Fruit fly (Drosophila melanogaster) whole organism, embryonic: Measurements from ENCODE around the gene CG14273.

Experiments used
- BtbVII ChIP-seq: fragments of 200-800 bp; sonication (Bioruptor generic); optimal IDR thresholded peaks from 3 replicates; lab custom pipeline; 2017; ENCODE audit warnings: missing biosample characterization, mild to moderate bottlenecking, missing genetic modification characterization
- CG11093 ChIP-seq: fragments of 200-800 bp; sonication (Bioruptor generic); IDR thresholded peaks from 3 replicates; pipeline ENCODE4 v1.3.6; 2022; ENCODE audit warnings: missing biosample characterization, missing genetic modification characterization
- CG11504 ChIP-seq: fragments of 200-800 bp; sonication (Bioruptor generic); optimal IDR thresholded peaks from 3 replicates; lab custom pipeline; 2019; ENCODE audit warnings: missing biosample characterization, mild to moderate bottlenecking, missing genetic modification characterization, moderate library complexity
- CG12744 ChIP-seq: fragments of 200-800 bp; sonication (Bioruptor generic); optimal IDR thresholded peaks from 2 replicates; lab custom pipeline; 2016; ENCODE audit warnings: missing biosample characterization, missing genetic modification characterization
- CG15601 ChIP-seq: fragments of 200-800 bp; sonication (Bioruptor generic); optimal IDR thresholded peaks from 3 replicates; lab custom pipeline; 2019; ENCODE audit warnings: missing biosample characterization, mild to moderate bottlenecking, missing genetic modification characterization, moderate library complexity
- CG1792 ChIP-seq: fragments of 200-800 bp; sonication (Bioruptor generic); optimal IDR thresholded peaks from 2 replicates; lab custom pipeline; 2016; ENCODE audit warnings: missing biosample characterization, missing genetic modification characterization
- CG2712 ChIP-seq: fragments of 200-800 bp; optimal IDR thresholded peaks from 3 replicates; lab custom pipeline; 2019; ENCODE audit warnings: missing biosample characterization, mild to moderate bottlenecking, missing genetic modification characterization, moderate library complexity
- CG2889 ChIP-seq: fragments of 200-800 bp; sonication (Bioruptor generic); IDR thresholded peaks from 3 replicates; pipeline ENCODE4 v1.3.6; 2022; ENCODE audit warnings: missing biosample characterization, missing genetic modification characterization
- CG31224 ChIP-seq: fragments of 200-800 bp; sonication (Bioruptor generic); IDR thresholded peaks from 2 replicates; pipeline ENCODE4 v1.3.6; 2022; ENCODE audit warnings: missing biosample characterization, missing genetic modification characterization
- CG3838 ChIP-seq: fragments of 200-800 bp; sonication (Bioruptor generic); optimal IDR thresholded peaks from 3 replicates; lab custom pipeline; 2016; ENCODE audit warnings: missing biosample characterization, missing genetic modification characterization
- CG3847 ChIP-seq: fragments of 200-800 bp; sonication (Bioruptor generic); IDR thresholded peaks from 2 replicates; pipeline ENCODE4 v1.3.6; 2022; ENCODE audit warnings: missing biosample characterization, missing genetic modification characterization
- CG3995 ChIP-seq: fragments of 200-800 bp; sonication (Bioruptor generic); optimal IDR thresholded peaks from 3 replicates; lab custom pipeline; 2016; ENCODE audit warnings: missing biosample characterization, missing genetic modification characterization
- CG7839 ChIP-seq: fragments of 200-800 bp; sonication (Bioruptor generic); optimal IDR thresholded peaks from 3 replicates; lab custom pipeline; 2018; ENCODE audit warnings: missing biosample characterization, mild to moderate bottlenecking, missing genetic modification characterization, moderate library complexity
- CG9797 ChIP-seq: fragments of 200-800 bp; sonication (Bioruptor generic); optimal IDR thresholded peaks from 3 replicates; lab custom pipeline; 2018; ENCODE audit warnings: missing biosample characterization, mild to moderate bottlenecking, missing genetic modification characterization
- CG9817 ChIP-seq: fragments of 200-800 bp; sonication (Bioruptor generic); optimal IDR thresholded peaks from 2 replicates; lab custom pipeline; 2018; ENCODE audit warnings: missing biosample characterization, mild to moderate bottlenecking, missing genetic modification characterization, moderate library complexity
- D19A ChIP-seq: fragments of 200-800 bp; optimal IDR thresholded peaks from 3 replicates; lab custom pipeline; 2019; ENCODE audit warnings: missing biosample characterization, mild to moderate bottlenecking, missing genetic modification characterization, moderate library complexity
- D19B ChIP-seq: fragments of 200-800 bp; sonication (Bioruptor generic); optimal IDR thresholded peaks from 2 replicates; lab custom pipeline; 2017; ENCODE audit warnings: missing biosample characterization, mild to moderate bottlenecking, missing genetic modification characterization
- Dll ChIP-seq: fragments of 200-800 bp; sonication (Bioruptor generic); IDR thresholded peaks from 4 replicates; pipeline ENCODE4 v1.3.6; 2022; ENCODE audit warnings: missing biosample characterization, missing genetic modification characterization; ENCODE audit not compliant: partially characterized antibody
- Doc2 ChIP-seq: fragments of 200-800 bp; sonication (Bioruptor generic); IDR thresholded peaks from 2 replicates; pipeline ENCODE4 v1.3.6; 2022; ENCODE audit warnings: missing biosample characterization, missing genetic modification characterization
- Ets65A ChIP-seq: fragments of 200-800 bp; sonication (Bioruptor generic); peaks from one replicate; lab custom pipeline; 2016; ENCODE audit warnings: missing biosample characterization, missing genetic modification characterization
- HLH4C ChIP-seq: fragments of 200-800 bp; sonication (Bioruptor generic); IDR thresholded peaks from 3 replicates; pipeline ENCODE4 v1.3.6; 2022; ENCODE audit warnings: missing biosample characterization, missing genetic modification characterization; ENCODE audit not compliant: partially characterized antibody
- HLH54F ChIP-seq: fragments of 200-800 bp; sonication (Bioruptor generic); optimal IDR thresholded peaks from 3 replicates; lab custom pipeline; 2016; ENCODE audit warnings: missing biosample characterization, missing genetic modification characterization
- Hey ChIP-seq: fragments of 200-800 bp; sonication (Bioruptor generic); optimal IDR thresholded peaks from 3 replicates; lab custom pipeline; 2018; ENCODE audit warnings: missing biosample characterization, mild to moderate bottlenecking, missing genetic modification characterization
- HmgZ ChIP-seq: fragments of 200-800 bp; sonication (Bioruptor generic); optimal IDR thresholded peaks from 2 replicates; lab custom pipeline; 2018; ENCODE audit warnings: missing biosample characterization, mild to moderate bottlenecking, missing genetic modification characterization
- Hr78 ChIP-seq, 2 experiments: fragments of 200-800 bp in 1 of 2; fragments of >200 bp in 1 of 2; sonication (Bioruptor generic) in 1 of 2; optimal IDR thresholded peaks; 2 replicates each; lab custom pipeline; 2017 to 2019; ENCODE audit warnings: missing biosample characterization in 2 of 2, missing genetic modification characterization in 2 of 2, mild to moderate bottlenecking in 1 of 2, moderate library complexity in 1 of 2
- Meics ChIP-seq: fragments of 200-800 bp; sonication (Bioruptor generic); optimal IDR thresholded peaks from 2 replicates; lab custom pipeline; 2017; ENCODE audit warnings: missing biosample characterization, mild to moderate bottlenecking, missing genetic modification characterization
- NFAT ChIP-seq: fragments of 200-800 bp; sonication (Bioruptor generic); IDR thresholded peaks from 2 replicates; pipeline ENCODE4 v1.3.6; 2022; ENCODE audit warnings: missing biosample characterization, missing genetic modification characterization
- Oaz ChIP-seq: fragments of 200-800 bp; sonication (Bioruptor generic); IDR thresholded peaks from 2 replicates; pipeline ENCODE4 v1.3.6; 2022; ENCODE audit warnings: missing biosample characterization, missing genetic modification characterization
- Ravus ChIP-seq: fragments of 200-800 bp; sonication (Bioruptor generic); IDR thresholded peaks from 2 replicates; pipeline ENCODE4 v1.3.6; 2022; ENCODE audit warnings: missing biosample characterization, missing genetic modification characterization
- Sry-δ ChIP-seq: fragments of 200-800 bp; sonication (Bioruptor generic); optimal IDR thresholded peaks from 2 replicates; lab custom pipeline; 2016; ENCODE audit warnings: missing biosample characterization, missing genetic modification characterization
- Ssrp ChIP-seq: fragments of 200-800 bp; sonication (Bioruptor generic); optimal IDR thresholded peaks from 2 replicates; lab custom pipeline; 2018; ENCODE audit warnings: missing biosample characterization, mild to moderate bottlenecking, missing genetic modification characterization, moderate library complexity
- Trl ChIP-seq, 3 experiments: fragments of >200 bp in 2 of 3; fragments of 200-800 bp in 1 of 3; sonication (Bioruptor generic) in 1 of 3; optimal IDR thresholded peaks; 2 replicates in 1 of 3; 3 replicates in 2 of 3; lab custom pipeline; 2016 to 2017; ENCODE audit warnings: missing biosample characterization in 1 of 3, missing genetic modification characterization in 1 of 3
- Vsx1 ChIP-seq: fragments of 200-800 bp; sonication (Bioruptor generic); optimal IDR thresholded peaks from 2 replicates; lab custom pipeline; 2017; ENCODE audit warnings: missing biosample characterization, mild to moderate bottlenecking, missing genetic modification characterization, missing genetic modification reagents
- az2 ChIP-seq: fragments of 200-800 bp; sonication (Bioruptor generic); optimal IDR thresholded peaks from 3 replicates; lab custom pipeline; 2016; ENCODE audit warnings: missing biosample characterization, missing genetic modification characterization
- bbx ChIP-seq: fragments of 200-800 bp; sonication (Bioruptor generic); IDR thresholded peaks from 2 replicates; pipeline ENCODE4 v1.3.6; 2022; ENCODE audit warnings: missing biosample characterization, missing genetic modification characterization; ENCODE audit not compliant: partially characterized antibody
- br ChIP-seq: fragments of >200 bp; optimal IDR thresholded peaks from 2 replicates; lab custom pipeline; 2017
- danr ChIP-seq: fragments of 200-800 bp; sonication (Bioruptor generic); IDR thresholded peaks from 2 replicates; pipeline ENCODE4 v1.3.6; 2022; ENCODE audit warnings: missing biosample characterization, missing genetic modification characterization
- fru ChIP-seq: fragments of >200 bp; optimal IDR thresholded peaks from 2 replicates; lab custom pipeline; 2017
- gem ChIP-seq: fragments of 200-800 bp; sonication (Bioruptor generic); optimal IDR thresholded peaks from 2 replicates; lab custom pipeline; 2019; ENCODE audit warnings: missing biosample characterization, mild to moderate bottlenecking, missing genetic modification characterization, moderate library complexity
- gro ChIP-seq: fragments of 200-800 bp; sonication (Bioruptor generic); optimal IDR thresholded peaks from 2 replicates; lab custom pipeline; 2016; ENCODE audit warnings: missing biosample characterization, missing genetic modification characterization
- gsb ChIP-seq: fragments of 200-800 bp; sonication (Bioruptor generic); IDR thresholded peaks from 2 replicates; pipeline ENCODE4 v1.3.6; 2022; ENCODE audit warnings: missing biosample characterization, missing genetic modification characterization
- hth ChIP-seq: fragments of >200 bp; optimal IDR thresholded peaks from 2 replicates; lab custom pipeline; 2017; ENCODE audit warnings: inconsistent platforms
- lov ChIP-seq, 2 experiments: fragments of 200-800 bp in 1 of 2; fragments of >200 bp in 1 of 2; sonication (Bioruptor generic) in 1 of 2; IDR thresholded peaks in 1 of 2; optimal IDR thresholded peaks in 1 of 2; 2 replicates in 1 of 2; 3 replicates in 1 of 2; pipeline versions ENCODE4 v1.3.6 to Lab custom; 2017 to 2022; ENCODE audit warnings: missing biosample characterization in 1 of 2, missing genetic modification characterization in 1 of 2
- nau ChIP-seq: fragments of 200-800 bp; sonication (Bioruptor generic); optimal IDR thresholded peaks from 3 replicates; lab custom pipeline; 2017; ENCODE audit warnings: missing biosample characterization, mild to moderate bottlenecking, missing genetic modification characterization, missing genetic modification reagents
- pb ChIP-seq: fragments of 200-800 bp; sonication (Bioruptor generic); optimal IDR thresholded peaks from 3 replicates; lab custom pipeline; 2016; ENCODE audit warnings: missing biosample characterization, missing genetic modification characterization
- phol ChIP-seq: fragments of 200-800 bp; sonication (Bioruptor generic); optimal IDR thresholded peaks from 3 replicates; lab custom pipeline; 2018; ENCODE audit warnings: missing biosample characterization, mild to moderate bottlenecking, missing genetic modification characterization, moderate library complexity
- pita ChIP-seq: fragments of 200-800 bp; sonication (Bioruptor generic); optimal IDR thresholded peaks from 2 replicates; lab custom pipeline; 2017; ENCODE audit warnings: missing biosample characterization, mild to moderate bottlenecking, missing genetic modification characterization
- sens-2 ChIP-seq: fragments of 200-800 bp; sonication (Bioruptor generic); IDR thresholded peaks from 2 replicates; pipeline ENCODE4 v1.3.6; 2022; ENCODE audit warnings: missing biosample characterization, missing genetic modification characterization
- sqz ChIP-seq: fragments of 200-800 bp; sonication (Bioruptor generic); optimal IDR thresholded peaks from 3 replicates; lab custom pipeline; 2018; ENCODE audit warnings: missing biosample characterization, mild to moderate bottlenecking, missing genetic modification characterization
- tgo ChIP-seq: fragments of 200-800 bp; sonication (Bioruptor generic); IDR thresholded peaks from 3 replicates; pipeline ENCODE4 v1.3.6; 2022; ENCODE audit warnings: missing biosample characterization, missing genetic modification characterization
- zen ChIP-seq: fragments of 200-800 bp; sonication (Bioruptor generic); optimal IDR thresholded peaks from 3 replicates; lab custom pipeline; 2018; ENCODE audit warnings: missing biosample characterization, mild to moderate bottlenecking, missing genetic modification characterization, moderate library complexity

CG14273 gene

dm6 chr2L:8311091-8311490, 31.4 kb upstream of the CG14273 start, which contains the start of the genes CG7810 and CG7806 (continued):
- TF ChIP-seq CG11504 (tag; lab: Kevin White, UChicago) (no peak), lov (optimal IDR thresholded peaks at IDR 0.05; lab: Kevin White, UChicago) (no peak), lov (GFP tag; IDR thresholded peaks at IDR 0.05; lab: Robert Waterston, UW) (peak; percentile 67; the same call in 1 of the 3 replicates), nau (GFP tag; lab: Kevin White, UChicago) (no peak), CG15601 (tag; lab: Kevin White, UChicago) (peak; percentile 88), sqz (GFP tag; lab: Kevin White, UChicago) (no peak), az2 (GFP tag; lab: Kevin White, UChicago) (peak; percentile 93), CG2712 (tag; lab: Kevin White, UChicago) (peak; percentile 92), Dll (GFP tag; lab: Robert Waterston, UW) (peak; percentile 61; the same call in 2 of the 4 replicates), CG1792 (GFP tag; lab: Kevin White, UChicago) (peak; percentile 63), CG12744 (peak; percentile 89), CG11093 (GFP tag; lab: Robert Waterston, UW) (peak; percentile 67; the same call in 2 of the 3 replicates), Trl (optimal IDR thresholded peaks at IDR 0.05; lab: Kevin White, UChicago) (no peak), Trl (GFP tag; optimal IDR thresholded peaks at IDR 0.05; lab: Kevin White, UChicago) (peak; percentile 94), tgo (GFP tag; lab: Robert Waterston, UW) (peak; percentile 93), bbx (GFP tag; lab: Robert Waterston, UW) (no peak), CG2889 (GFP tag; lab: Robert Waterston, UW) (peak; percentile 85), Ets65A (peak; percentile 97), fru (no peak), D19B (GFP tag; lab: Kevin White, UChicago) (no peak), sens-2 (peak; percentile 63), Ravus (GFP tag; lab: Robert Waterston, UW) (peak; percentile 76), CG9797 (peak; percentile 36), danr (GFP tag; lab: Robert Waterston, UW) (peak; percentile 74), Meics (GFP tag; lab: Kevin White, UChicago) (peak; percentile 85), Vsx1 (no peak), HmgZ (tag; lab: Kevin White, UChicago) (peak; percentile 93), CG31224 (GFP tag; lab: Robert Waterston, UW) (peak; percentile 80), Hey (tag; lab: Kevin White, UChicago) (no peak), CG3995 (GFP tag; lab: Kevin White, UChicago) (peak; percentile 60), pb (GFP tag; lab: Kevin White, UChicago) (peak; percentile 70), phol (peak; percentile 89), CG9817 (peak; percentile 87), NFAT (GFP tag; lab: Robert Waterston, UW) (peak; percentile 70; the same call in 1 of the 2 replicates), Sry-δ (GFP tag; lab: Kevin White, UChicago) (peak; percentile 76), CG7839 (peak; percentile 90), Ssrp (tag; lab: Kevin White, UChicago) (peak; percentile 83), br (lab: Kevin White, UChicago) (no peak), Doc2 (no peak), hth (lab: Kevin White, UChicago) (no peak), gem (tag; lab: Kevin White, UChicago) (peak; percentile 96), CG3838 (GFP tag; lab: Kevin White, UChicago) (peak; percentile 87), CG3847 (GFP tag; lab: Robert Waterston, UW) (peak; percentile 90), Hr78 (GFP tag; optimal IDR thresholded peaks at IDR 0.05; lab: Kevin White, UChicago) (no peak), D19A (tag; lab: Kevin White, UChicago) (peak; percentile 78), HLH4C (GFP tag; lab: Robert Waterston, UW) (peak; percentile 52), zen (peak; percentile 87), gsb (GFP tag; lab: Robert Waterston, UW) (peak; percentile 58; the same call in 1 of the 2 replicates), BtbVII (GFP tag; lab: Kevin White, UChicago) (peak; percentile 86), gro (GFP tag; lab: Kevin White, UChicago) (peak; percentile 73), pita (GFP tag; lab: Kevin White, UChicago) (no peak), HLH54F (GFP tag; lab: Kevin White, UChicago) (peak; percentile 89), Oaz (peak; percentile 71)
